Fruit fly (Drosophila melanogaster) whole organism, embryonic: Measurements from ENCODE around the gene CG42324.

Experiments
- ATbp ChIP-seq: fragments of 200-800 bp; sonication (Bioruptor generic); optimal IDR thresholded peaks from 2 replicates; lab custom pipeline; 2017; ENCODE audit warnings: missing biosample characterization, mild to moderate bottlenecking, missing genetic modification characterization, missing genetic modification reagents
- CG10267 ChIP-seq: fragments of 200-800 bp; sonication (Bioruptor generic); optimal IDR thresholded peaks from 2 replicates; lab custom pipeline; 2018; ENCODE audit warnings: missing biosample characterization, mild to moderate bottlenecking, missing genetic modification characterization, moderate library complexity
- CG10431 ChIP-seq: fragments of 200-800 bp; sonication (Bioruptor generic); optimal IDR thresholded peaks from 3 replicates; lab custom pipeline; 2018; ENCODE audit warnings: missing biosample characterization, mild to moderate bottlenecking, missing genetic modification characterization
- CG10462 ChIP-seq: fragments of 200-800 bp; sonication (Bioruptor generic); optimal IDR thresholded peaks from 2 replicates; lab custom pipeline; 2016; ENCODE audit warnings: missing biosample characterization, missing genetic modification characterization
- CG10654 ChIP-seq: fragments of 200-800 bp; sonication (Bioruptor generic); optimal IDR thresholded peaks from 2 replicates; lab custom pipeline; 2016; ENCODE audit warnings: missing biosample characterization, missing genetic modification characterization
- CG10979 ChIP-seq: fragments of 200-800 bp; sonication (Bioruptor generic); optimal IDR thresholded peaks from 2 replicates; lab custom pipeline; 2018; ENCODE audit warnings: missing biosample characterization, mild to moderate bottlenecking, missing genetic modification characterization, moderate library complexity
- CG12071 ChIP-seq: fragments of 200-800 bp; sonication (Bioruptor generic); optimal IDR thresholded peaks from 3 replicates; lab custom pipeline; 2018; ENCODE audit warnings: missing biosample characterization, mild to moderate bottlenecking, missing genetic modification characterization
- CG12219 ChIP-seq: fragments of 200-800 bp; sonication (Bioruptor generic); optimal IDR thresholded peaks from 3 replicates; lab custom pipeline; 2018; ENCODE audit warnings: missing biosample characterization, mild to moderate bottlenecking, missing genetic modification characterization
- CG14965 ChIP-seq: fragments of 200-800 bp; sonication (Bioruptor generic); optimal IDR thresholded peaks from 2 replicates; lab custom pipeline; 2016; ENCODE audit warnings: missing biosample characterization, missing genetic modification characterization, borderline replicate concordance
- CG17186 ChIP-seq: fragments of 200-800 bp; sonication (Bioruptor generic); optimal IDR thresholded peaks from 3 replicates; lab custom pipeline; 2017; ENCODE audit warnings: missing biosample characterization, missing genetic modification reagents, missing genetic modification characterization
- CG17829 ChIP-seq: fragments of 200-800 bp; optimal IDR thresholded peaks from 2 replicates; lab custom pipeline; 2019; ENCODE audit warnings: missing biosample characterization, mild to moderate bottlenecking, missing genetic modification characterization, moderate library complexity
- CG2712 ChIP-seq: fragments of 200-800 bp; optimal IDR thresholded peaks from 3 replicates; lab custom pipeline; 2019; ENCODE audit warnings: missing biosample characterization, mild to moderate bottlenecking, missing genetic modification characterization, moderate library complexity
- CG33213 ChIP-seq: fragments of 200-800 bp; sonication (Bioruptor generic); optimal IDR thresholded peaks from 3 replicates; lab custom pipeline; 2016; ENCODE audit warnings: missing biosample characterization, missing genetic modification characterization
- CG3407 ChIP-seq: fragments of 200-800 bp; sonication (Bioruptor generic); optimal IDR thresholded peaks from 2 replicates; lab custom pipeline; 2018; ENCODE audit warnings: missing biosample characterization, mild to moderate bottlenecking, missing genetic modification characterization
- CG6654 ChIP-seq: fragments of 200-800 bp; sonication (Bioruptor generic); optimal IDR thresholded peaks from 2 replicates; lab custom pipeline; 2017; ENCODE audit warnings: missing biosample characterization, mild to moderate bottlenecking, missing genetic modification characterization
- Camta ChIP-seq: fragments of 200-800 bp; sonication (Bioruptor generic); optimal IDR thresholded peaks from 2 replicates; lab custom pipeline; 2016; ENCODE audit warnings: missing biosample characterization, missing genetic modification characterization
- CrebB ChIP-seq: fragments of 200-800 bp; sonication (Bioruptor generic); optimal IDR thresholded peaks from 3 replicates; lab custom pipeline; 2018; ENCODE audit warnings: missing biosample characterization, mild to moderate bottlenecking, missing genetic modification characterization
- Dbx ChIP-seq: fragments of 200-800 bp; sonication (Bioruptor generic); IDR thresholded peaks from 3 replicates; pipeline ENCODE4 v1.3.6; 2022; ENCODE audit warnings: missing biosample characterization, missing genetic modification characterization
- Dref ChIP-seq: fragments of 200-800 bp; sonication (Bioruptor generic); IDR thresholded peaks from 2 replicates; pipeline ENCODE4 v1.3.6; 2022; ENCODE audit warnings: missing biosample characterization, missing genetic modification characterization
- Drgx ChIP-seq: fragments of 200-800 bp; sonication (Bioruptor generic); IDR thresholded peaks from 2 replicates; pipeline ENCODE4 v1.3.6; 2022; ENCODE audit warnings: missing biosample characterization, missing genetic modification characterization
- Eip74EF ChIP-seq, 2 experiments: fragments of 200-800 bp in 1 of 2; fragments of >200 bp in 1 of 2; sonication (Bioruptor generic) in 1 of 2; optimal IDR thresholded peaks; 2 replicates each; lab custom pipeline; 2017 to 2019; ENCODE audit warnings: missing biosample characterization in 2 of 2, missing genetic modification characterization in 2 of 2, mild to moderate bottlenecking in 1 of 2, moderate library complexity in 1 of 2
- Ets65A ChIP-seq: fragments of 200-800 bp; sonication (Bioruptor generic); peaks from one replicate; lab custom pipeline; 2016; ENCODE audit warnings: missing biosample characterization, missing genetic modification characterization
- HLH3B ChIP-seq: fragments of 200-800 bp; sonication (Bioruptor generic); IDR thresholded peaks from 2 replicates; pipeline ENCODE4 v1.3.6; 2022; ENCODE audit warnings: missing biosample characterization, missing genetic modification characterization
- Lhr ChIP-seq: fragments of 200-800 bp; sonication (Bioruptor generic); optimal IDR thresholded peaks from 3 replicates; lab custom pipeline; 2017; ENCODE audit warnings: mild to moderate bottlenecking, missing biosample characterization, missing genetic modification reagents, missing genetic modification characterization
- MESR4 ChIP-seq: fragments of 200-800 bp; sonication (Bioruptor generic); optimal IDR thresholded peaks from 2 replicates; lab custom pipeline; 2018; ENCODE audit warnings: missing biosample characterization, mild to moderate bottlenecking, missing genetic modification characterization, moderate library complexity
- Stat92E ChIP-seq, 3 experiments: fragments of >200 bp in 2 of 3; fragments of 200-800 bp in 1 of 3; sonication (Bioruptor generic) in 1 of 3; optimal IDR thresholded peaks; 2 replicates each; lab custom pipeline; 2017 to 2019; ENCODE audit warnings: missing biosample characterization in 3 of 3, missing genetic modification characterization in 3 of 3, mild to moderate bottlenecking in 1 of 3, moderate library complexity in 1 of 3
- ab ChIP-seq: fragments of 200-800 bp; sonication (Bioruptor generic); optimal IDR thresholded peaks from 2 replicates; lab custom pipeline; 2016; ENCODE audit warnings: missing biosample characterization, missing genetic modification characterization
- ap ChIP-seq: fragments of 200-800 bp; sonication (Bioruptor generic); IDR thresholded peaks from 2 replicates; pipeline ENCODE4 v1.3.6; 2022; ENCODE audit warnings: missing biosample characterization, missing genetic modification characterization
- crol ChIP-seq: fragments of 200-800 bp; sonication (Bioruptor generic); IDR thresholded peaks from 2 replicates; pipeline ENCODE4 v1.3.6; 2022; ENCODE audit warnings: missing biosample characterization, missing genetic modification characterization
- cwo ChIP-seq: fragments of 200-800 bp; sonication (Bioruptor generic); optimal IDR thresholded peaks from 3 replicates; lab custom pipeline; 2017; ENCODE audit warnings: missing biosample characterization, missing genetic modification characterization, mild to moderate bottlenecking, moderate library complexity, missing genetic modification reagents
- disco-r ChIP-seq: fragments of 200-800 bp; sonication (Bioruptor generic); optimal IDR thresholded peaks from 2 replicates; lab custom pipeline; 2016; ENCODE audit warnings: missing biosample characterization, missing genetic modification characterization
- dmrt99B ChIP-seq: fragments of 200-800 bp; sonication (Bioruptor generic); optimal IDR thresholded peaks from 2 replicates; lab custom pipeline; 2018; ENCODE audit warnings: missing biosample characterization, mild to moderate bottlenecking, missing genetic modification characterization, moderate library complexity
- emc ChIP-seq: fragments of 200-800 bp; sonication (Bioruptor generic); optimal IDR thresholded peaks from 2 replicates; lab custom pipeline; 2016; ENCODE audit warnings: missing biosample characterization, missing genetic modification characterization
- gfzf ChIP-seq: fragments of 200-800 bp; sonication (Bioruptor generic); optimal IDR thresholded peaks from 2 replicates; lab custom pipeline; 2016; ENCODE audit warnings: missing biosample characterization, mild to moderate bottlenecking, missing genetic modification characterization, moderate library complexity
- gsb ChIP-seq: fragments of 200-800 bp; sonication (Bioruptor generic); IDR thresholded peaks from 2 replicates; pipeline ENCODE4 v1.3.6; 2022; ENCODE audit warnings: missing biosample characterization, missing genetic modification characterization
- hbn ChIP-seq: fragments of 200-800 bp; sonication (Bioruptor generic); IDR thresholded peaks from 2 replicates; pipeline ENCODE4 v1.3.6; 2022; ENCODE audit warnings: missing biosample characterization, missing genetic modification characterization; ENCODE audit not compliant: partially characterized antibody
- inv ChIP-seq: fragments of 200-800 bp; sonication (Bioruptor generic); IDR thresholded peaks from 2 replicates; pipeline ENCODE4 v1.3.6; 2022; ENCODE audit warnings: missing biosample characterization, missing genetic modification characterization; ENCODE audit not compliant: partially characterized antibody
- ken ChIP-seq: fragments of 200-800 bp; sonication (Bioruptor generic); IDR thresholded peaks from 3 replicates; pipeline ENCODE4 v1.3.6; 2022; ENCODE audit warnings: missing biosample characterization, missing genetic modification characterization
- knrl ChIP-seq: fragments of 200-800 bp; sonication (Bioruptor generic); IDR thresholded peaks from 3 replicates; pipeline ENCODE4 v1.3.6; 2022; ENCODE audit warnings: missing biosample characterization, missing genetic modification characterization; ENCODE audit not compliant: partially characterized antibody
- org-1 ChIP-seq: fragments of 200-800 bp; sonication (Bioruptor generic); optimal IDR thresholded peaks from 2 replicates; lab custom pipeline; 2017; ENCODE audit warnings: missing biosample characterization, missing genetic modification characterization
- phol ChIP-seq: fragments of 200-800 bp; sonication (Bioruptor generic); optimal IDR thresholded peaks from 3 replicates; lab custom pipeline; 2018; ENCODE audit warnings: missing biosample characterization, mild to moderate bottlenecking, missing genetic modification characterization, moderate library complexity
- sens ChIP-seq: fragments of 200-800 bp; sonication (Bioruptor generic); peaks from one replicate; lab custom pipeline; 2016; ENCODE audit warnings: missing biosample characterization, missing genetic modification characterization
- slou ChIP-seq: fragments of 200-800 bp; sonication (Bioruptor generic); optimal IDR thresholded peaks from 3 replicates; lab custom pipeline; 2016; ENCODE audit warnings: missing biosample characterization, missing genetic modification characterization
- stwl ChIP-seq: fragments of 200-800 bp; sonication (Bioruptor generic); optimal IDR thresholded peaks from 3 replicates; lab custom pipeline; 2018; ENCODE audit warnings: missing biosample characterization, mild to moderate bottlenecking, missing genetic modification characterization, moderate library complexity
- tio ChIP-seq: fragments of 200-800 bp; sonication (Bioruptor generic); optimal IDR thresholded peaks from 2 replicates; lab custom pipeline; 2017; ENCODE audit warnings: missing biosample characterization, missing genetic modification characterization, inconsistent platforms
- unc-4 ChIP-seq: fragments of 200-800 bp; sonication (Bioruptor generic); IDR thresholded peaks from 2 replicates; pipeline ENCODE4 v1.3.6; 2022; ENCODE audit warnings: missing biosample characterization, missing genetic modification characterization; ENCODE audit not compliant: partially characterized antibody
- zen ChIP-seq: fragments of 200-800 bp; sonication (Bioruptor generic); optimal IDR thresholded peaks from 3 replicates; lab custom pipeline; 2018; ENCODE audit warnings: missing biosample characterization, mild to moderate bottlenecking, missing genetic modification characterization, moderate library complexity

CG42324 gene

DNA sequence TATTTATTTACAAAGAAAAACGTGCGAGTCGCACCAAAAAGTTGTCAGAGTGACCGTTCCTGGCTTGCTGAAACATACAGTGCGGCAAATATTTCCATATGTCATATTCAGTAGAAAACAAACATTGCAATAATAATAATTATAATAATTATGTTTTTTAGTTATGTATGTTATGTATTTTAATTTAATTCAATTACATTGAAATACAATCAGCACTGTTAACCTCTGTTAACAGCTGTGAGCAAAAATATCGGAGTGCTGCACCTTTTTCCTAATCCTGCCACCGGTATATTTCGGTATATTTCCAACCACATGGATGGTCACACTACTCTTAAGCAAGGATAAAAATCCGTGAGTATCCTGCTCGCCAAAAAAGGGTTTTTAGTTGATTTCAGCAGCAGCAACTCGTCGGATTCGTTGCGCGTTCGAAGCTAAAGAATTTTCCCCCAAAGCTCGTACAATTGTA is at the start of gene CG42324, which contains the start of gene CG32267 (continued):
- TF ChIP-seq Dref (GFP tag; lab: Robert Waterston, UW) (no peak), Stat92E (GFP tag; optimal IDR thresholded peaks at IDR 0.05; lab: Kevin White, UChicago) (no peak), cwo (GFP tag; lab: Kevin White, UChicago) (no peak), CG14965 (GFP tag; lab: Kevin White, UChicago) (no peak), CG10431 (GFP tag; lab: Kevin White, UChicago) (no peak), zen (tag; lab: Kevin White, UChicago) (no peak), dmrt99B (tag; lab: Kevin White, UChicago) (no peak), disco-r (GFP tag; lab: Kevin White, UChicago) (no peak), HLH3B (GFP tag; lab: Robert Waterston, UW) (no peak), ab (GFP tag; lab: Kevin White, UChicago) (no peak), CG2712 (tag; lab: Kevin White, UChicago) (peak; percentile 7), ken (GFP tag; lab: Robert Waterston, UW) (no peak), ap (GFP tag; lab: Robert Waterston, UW) (no peak), hbn (GFP tag; lab: Robert Waterston, UW) (no peak), Drgx (no peak), CG33213 (GFP tag; lab: Kevin White, UChicago) (peak; percentile 25), MESR4 (peak; percentile 10), crol (GFP tag; lab: Robert Waterston, UW) (no peak), gfzf (GFP tag; lab: Kevin White, UChicago) (peak; percentile 78), CG10979 (tag; lab: Kevin White, UChicago) (no peak), CG10462 (GFP tag; lab: Kevin White, UChicago) (no peak), CG3407 (GFP tag; lab: Kevin White, UChicago) (no peak), inv (GFP tag; lab: Robert Waterston, UW) (no peak), Lhr (GFP tag; lab: Kevin White, UChicago) (peak; percentile 17), CG10654 (GFP tag; lab: Kevin White, UChicago) (no peak), CG12219 (GFP tag; lab: Kevin White, UChicago) (no peak), unc-4 (no peak), Ets65A (GFP tag; lab: Kevin White, UChicago) (no peak), gsb (GFP tag; lab: Robert Waterston, UW) (no peak), CG12071 (GFP tag; lab: Kevin White, UChicago) (no peak), CG17829 (tag; lab: Kevin White, UChicago) (peak; percentile 12), stwl (tag; lab: Kevin White, UChicago) (peak; percentile 90), org-1 (GFP tag; lab: Kevin White, UChicago) (no peak), Eip74EF (GFP tag; optimal IDR thresholded peaks at IDR 0.05; lab: Kevin White, UChicago) (no peak), CG10267 (tag; lab: Kevin White, UChicago) (peak; percentile 0), phol (tag; lab: Kevin White, UChicago) (peak; percentile 23), sens (GFP tag; lab: Kevin White, UChicago) (no peak), ATbp (no peak), knrl (GFP tag; lab: Robert Waterston, UW) (peak; percentile 24; the same call in 1 of the 3 replicates), slou (GFP tag; lab: Kevin White, UChicago) (no peak), Camta (no peak), CG17186 (GFP tag; lab: Kevin White, UChicago) (peak; percentile 24), Dbx (GFP tag; lab: Robert Waterston, UW) (no peak), tio (GFP tag; lab: Kevin White, UChicago) (no peak), CG6654 (GFP tag; lab: Kevin White, UChicago) (no peak), CrebB (tag; lab: Kevin White, UChicago) (no peak), emc (GFP tag; lab: Kevin White, UChicago) (no peak)
- TF ChIP-seq, all 482 proteins: peak for 27
